Worm (Caenorhabditis elegans) whole organism, L4/young adult: ENCODE results near the gene srg-23.
"Not testable (repeated sequence)": the region's sequence is repeated elsewhere in the genome, so short reads cannot be mapped to it uniquely, and the experiment has no call there.

Experiments used
- W03F9.2 ChIP-seq: fragments of 150-350 bp; optimal IDR thresholded peaks from 2 replicates; lab custom pipeline; 2014; ENCODE audit warnings: missing biosample characterization, missing genetic modification characterization
- dao-5 ChIP-seq: sonication (generic microtip); optimal IDR thresholded peaks from 2 replicates; lab custom pipeline; 2016; ENCODE audit warnings: missing genotype, missing genetic modification characterization, moderate library complexity, missing compliant biosample characterization
- him-1 ChIP-seq: sonication (generic microtip); optimal IDR thresholded peaks from 2 replicates; lab custom pipeline; 2016; ENCODE audit warnings: missing genotype, missing genetic modification reagents, missing genetic modification characterization, missing compliant biosample characterization

Gene srg-23

DNA sequence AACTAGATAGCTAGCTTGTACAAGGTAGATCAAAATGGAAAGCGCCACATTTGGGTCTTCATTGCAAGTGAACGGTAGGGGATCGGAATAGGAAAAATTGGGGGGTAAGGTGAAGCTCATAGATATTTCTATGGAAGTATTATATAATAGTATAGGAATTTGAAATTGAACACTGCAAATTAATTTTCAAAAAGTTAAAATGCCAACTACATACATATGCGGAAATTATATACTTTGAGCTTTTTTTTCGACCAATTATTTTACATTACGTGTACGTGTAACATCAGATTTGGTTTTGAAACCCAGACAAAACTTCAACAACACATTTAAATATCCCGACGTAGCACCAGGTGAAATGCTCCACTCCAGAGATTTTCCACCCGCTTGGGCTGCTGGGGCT, at the start of gene srg-23:
Gene srg-23 (minus strand): TSS at position 101 of the 400 bp plus-strand sequence.
- TF ChIP-seq W03F9.2 (no peak), dao-5 (tag; lab: Kevin White, UChicago) (no peak), him-1 (no peak)

DNA sequence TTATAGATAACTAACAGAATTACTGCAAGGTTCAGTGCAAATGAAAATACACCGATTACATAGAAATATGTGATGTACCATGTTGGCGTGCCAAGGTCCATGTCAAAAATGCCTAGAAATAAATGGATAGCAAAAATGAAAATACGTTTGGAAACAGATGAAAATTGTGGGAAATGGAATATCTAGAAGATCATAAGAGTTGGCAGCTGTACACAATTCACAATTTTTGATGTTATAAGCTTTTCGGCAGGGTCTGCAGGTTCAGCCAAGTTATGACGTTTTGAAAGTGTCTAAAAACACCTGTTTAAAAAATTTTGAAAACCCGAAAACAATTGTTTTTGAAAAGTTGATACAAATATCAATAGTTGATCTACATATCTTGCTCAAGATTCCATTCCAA, 48.6 kb upstream of the srg-23 start, which contains the start of gene sri-43:
Gene sri-43 (minus strand): TSS at position 101 of the 400 bp plus-strand sequence.
- not testable (repeated sequence) for TF ChIP-seq dao-5 (tag; lab: Kevin White, UChicago); him-1; W03F9.2

DNA sequence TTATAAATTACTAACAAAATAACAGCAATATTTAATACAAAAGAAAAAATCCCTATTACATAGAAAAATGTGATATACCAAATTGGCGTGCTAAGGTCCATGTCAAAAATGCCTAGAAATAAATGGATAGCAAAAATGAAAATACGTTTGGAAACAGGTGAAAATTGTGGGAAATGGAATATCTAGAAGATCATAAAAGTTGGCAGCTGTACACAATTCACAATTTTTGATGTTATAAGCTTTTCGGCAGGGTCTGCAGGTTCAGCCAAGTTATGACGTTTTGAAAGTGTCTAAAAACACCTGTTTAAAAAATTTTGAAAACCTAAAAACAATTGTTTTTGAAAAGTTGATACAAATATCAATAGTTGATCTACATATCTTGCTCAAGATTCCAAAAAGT, 46.9 kb upstream of the srg-23 start, which contains the start of gene sri-42:
Gene sri-42 (minus strand): TSS at position 101 of the 400 bp plus-strand sequence.
- TF ChIP-seq W03F9.2; him-1; dao-5 (tag; lab: Kevin White, UChicago): not testable (repeated sequence)

DNA sequence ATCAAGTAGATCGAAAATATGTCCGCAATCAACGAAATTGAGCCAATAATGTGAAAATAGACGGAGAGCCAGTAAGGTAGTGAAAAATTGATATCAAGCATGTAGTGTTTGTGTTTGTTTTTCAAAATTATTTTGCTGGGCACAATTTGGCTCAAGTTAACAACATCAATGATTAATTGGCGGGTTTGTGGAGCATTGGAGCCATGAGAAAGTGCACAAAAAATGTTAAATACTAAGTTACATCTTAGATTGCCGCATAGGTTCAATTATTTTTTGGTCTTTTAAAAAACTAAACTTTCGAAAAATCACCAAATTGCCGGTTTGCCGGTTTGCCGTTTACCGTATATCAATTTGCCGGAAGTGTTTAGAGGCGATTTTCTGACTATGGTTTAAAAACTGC, 41.8 kb upstream of the srg-23 start, which contains the start of gene sri-54:
Gene sri-54 (minus strand): TSS at position 101 of the 400 bp plus-strand sequence.
- TF ChIP-seq dao-5 (tag; lab: Kevin White, UChicago) (no peak), W03F9.2 (no peak), him-1 (no peak)

DNA sequence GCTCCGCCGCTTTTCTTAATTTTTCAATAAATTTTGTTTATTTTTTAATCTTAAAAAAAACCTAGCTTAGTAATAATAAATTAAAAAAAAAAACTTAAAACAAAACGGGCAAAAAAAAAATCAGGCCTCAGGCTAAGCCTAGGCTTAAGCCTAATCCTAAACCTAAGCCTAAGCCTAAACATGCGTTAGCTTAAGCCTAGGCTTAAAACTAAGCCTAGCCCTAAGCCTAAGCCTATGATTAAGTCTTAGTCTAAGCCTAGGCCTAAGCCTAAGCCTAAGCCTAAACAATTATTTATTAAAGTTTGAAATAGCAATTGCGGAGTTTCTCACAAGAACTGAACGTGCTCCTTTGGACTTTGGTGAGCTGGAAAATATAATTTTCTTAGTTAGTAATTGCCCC, 39.3 kb upstream of the srg-23 start:
- TF ChIP-seq W03F9.2 (no peak), him-1 (no peak), dao-5 (tag; lab: Kevin White, UChicago) (no peak)

DNA sequence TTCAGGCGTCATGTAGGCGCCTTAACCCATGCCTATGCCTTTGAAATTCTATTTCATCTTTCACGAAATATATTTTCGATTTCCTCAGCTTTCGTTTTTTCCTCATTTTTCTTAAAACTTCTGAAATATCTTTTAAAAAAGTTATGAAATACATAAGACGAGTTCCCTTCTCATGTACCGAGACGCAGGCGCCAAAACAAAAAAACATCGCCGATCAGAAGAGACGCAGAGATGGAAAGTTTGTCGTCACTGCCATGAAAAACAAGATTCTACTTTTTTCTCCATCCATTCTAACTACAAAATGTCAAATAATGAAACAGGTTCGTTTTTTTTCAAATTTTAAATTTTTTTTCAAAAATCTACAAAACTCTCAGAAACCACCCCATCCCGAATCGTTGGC, 33.0 kb upstream of the srg-23 start, which contains the start of gene chil-24:
Gene chil-24 (plus strand): TSS at position 156 of the 400 bp plus-strand sequence.
- TF ChIP-seq W03F9.2 = no peak
- TF ChIP-seq dao-5 (tag; lab: Kevin White, UChicago) = no peak
- no peak for TF ChIP-seq him-1

DNA sequence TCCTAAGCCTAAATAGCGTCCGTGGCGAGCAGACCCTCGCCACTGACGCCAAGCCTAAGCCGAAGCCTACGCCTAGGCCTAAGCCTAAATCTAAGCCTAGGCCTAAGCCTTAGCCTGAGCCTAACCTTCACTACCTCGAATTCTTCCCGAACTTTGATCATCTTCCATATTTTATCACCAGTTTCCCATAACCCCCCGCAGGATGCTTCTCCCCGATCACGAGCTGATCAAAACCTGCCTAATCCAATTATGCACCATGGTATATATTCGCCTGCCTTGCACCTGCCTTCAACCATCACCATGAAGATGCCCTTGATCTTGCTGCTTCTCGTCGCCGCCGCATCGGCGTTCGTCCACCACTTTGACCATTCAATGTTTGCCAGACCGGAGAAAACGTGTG, 30.8 kb upstream of the srg-23 start, which contains the start of gene ins-31:
Gene ins-31 (plus strand): TSS at position 301 of the 400 bp plus-strand sequence.
- not testable (repeated sequence) for TF ChIP-seq dao-5 (tag; lab: Kevin White, UChicago); him-1; W03F9.2

DNA sequence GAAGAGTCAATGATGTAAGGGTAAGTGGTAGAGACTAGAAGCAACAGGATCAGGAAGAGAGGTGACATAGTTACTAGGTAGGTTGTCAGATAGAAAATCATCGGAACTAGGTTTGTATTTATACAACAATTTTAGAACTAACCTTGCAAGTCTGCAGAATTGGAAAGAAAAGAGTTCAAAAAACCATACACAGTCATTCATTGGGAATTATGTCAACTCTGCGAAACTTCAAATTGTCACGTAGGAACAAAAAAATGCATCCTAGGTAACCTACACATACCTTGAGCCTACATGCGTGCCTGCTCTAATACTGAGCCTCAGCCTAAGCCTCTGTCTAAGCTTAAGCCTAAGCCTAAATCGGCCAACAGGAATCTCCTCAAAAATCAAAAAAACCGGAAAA, 30.4 kb upstream of the srg-23 start, which contains the start of gene ins-19:
Gene ins-19 (minus strand): TSS at position 101 of the 400 bp plus-strand sequence.
- TF ChIP-seq him-1 (no peak), W03F9.2 (no peak), dao-5 (tag; lab: Kevin White, UChicago) (no peak)

DNA sequence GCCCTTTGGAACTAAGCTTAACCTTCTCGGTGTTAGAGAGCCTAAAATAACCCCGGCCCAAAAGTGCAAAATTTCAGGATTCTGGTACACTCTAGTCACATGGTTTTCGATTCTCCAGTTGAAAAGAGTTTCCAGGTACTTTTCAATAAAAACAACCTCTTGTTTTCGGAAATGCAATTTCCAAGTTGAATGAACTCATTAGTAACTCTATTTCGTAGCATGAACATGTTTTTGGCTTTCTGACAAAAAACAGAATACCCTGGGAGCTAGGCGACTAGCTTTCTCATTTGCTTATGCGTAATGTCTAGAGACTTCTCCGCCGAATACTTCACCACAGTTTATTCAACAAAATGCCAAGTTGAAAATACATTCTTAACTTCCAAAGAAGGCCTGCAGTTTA, 27.2 kb upstream of the srg-23 start, which contains the start of gene srh-71:
Gene srh-71 (plus strand): TSS at position 301 of the 400 bp plus-strand sequence.
- no peak for TF ChIP-seq W03F9.2
- TF ChIP-seq dao-5 (tag; lab: Kevin White, UChicago) = no peak
- no peak for TF ChIP-seq him-1

DNA sequence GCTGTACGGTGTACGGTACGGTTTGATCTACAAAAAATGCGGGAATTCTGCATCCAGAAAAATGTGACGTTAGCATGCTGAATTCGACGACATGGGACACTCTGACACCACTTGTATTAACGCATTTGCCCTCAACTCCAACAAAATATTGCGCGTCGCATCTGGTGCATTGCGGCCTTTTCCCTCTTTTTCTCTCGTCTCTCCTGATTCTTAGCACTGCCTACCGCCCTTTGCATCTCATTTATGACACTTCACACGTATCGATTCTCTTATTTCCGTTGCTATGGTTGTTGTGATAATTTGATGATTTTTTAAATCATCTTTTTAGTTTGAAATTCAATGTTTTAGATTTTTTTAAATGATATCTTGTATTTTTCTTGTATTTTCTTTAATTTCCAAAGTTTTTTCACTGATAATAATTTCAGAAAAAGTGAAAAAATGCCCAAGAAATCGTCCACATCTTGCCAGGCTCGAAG, 23.0 kb upstream of the srg-23 start, which contains the start of gene T10D4.6:
Gene T10D4.6 (plus strand): TSS at position 426 of the 476 bp plus-strand sequence.
- no peak for TF ChIP-seq him-1
- TF ChIP-seq dao-5 (tag; lab: Kevin White, UChicago) = no peak
- no peak for TF ChIP-seq W03F9.2

DNA sequence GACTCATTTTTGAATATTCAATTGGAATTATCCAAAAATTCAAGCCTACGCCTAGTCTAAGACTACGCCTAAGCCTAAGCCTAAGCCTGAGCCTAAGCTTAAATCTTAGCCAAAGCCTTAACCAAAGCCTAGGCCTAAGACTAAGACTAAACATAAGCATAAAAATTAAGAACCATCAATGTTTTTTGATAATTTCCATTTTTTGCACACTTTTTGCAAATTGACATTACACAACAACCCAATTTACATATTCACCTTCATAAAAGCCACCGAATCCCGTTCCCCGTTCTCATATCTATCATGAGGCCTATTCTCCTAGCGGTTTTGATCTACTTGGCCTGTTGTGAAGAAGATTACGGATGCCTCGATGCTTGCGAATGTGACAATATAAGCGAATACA, 21.5 kb upstream of the srg-23 start, which contains the start of gene T10D4.7:
Gene T10D4.7 (plus strand): TSS at position 301 of the 400 bp plus-strand sequence.
- TF ChIP-seq him-1 (no peak), W03F9.2 (no peak), dao-5 (tag; lab: Kevin White, UChicago) (no peak)

DNA sequence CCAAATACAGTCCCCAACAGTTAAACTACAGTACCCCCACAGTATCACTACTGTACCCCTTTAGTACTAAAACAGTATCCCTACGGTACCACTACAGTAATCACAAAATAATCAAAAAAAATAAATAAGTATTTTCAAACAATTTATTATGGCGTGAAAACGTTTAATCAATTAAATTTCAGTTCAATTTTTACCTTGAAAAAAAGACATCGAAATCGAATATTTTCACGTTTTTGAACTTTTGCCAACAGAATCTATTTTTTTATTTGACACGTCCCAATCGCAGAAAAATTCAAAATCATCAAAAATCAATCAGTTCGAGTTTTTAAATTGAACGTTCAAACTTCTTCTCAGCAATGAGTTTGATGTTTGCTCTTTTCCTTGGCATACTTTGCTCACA, 18.0 kb upstream of the srg-23 start, which contains the start of gene clec-123:
Gene clec-123 (plus strand): TSS at position 301 of the 400 bp plus-strand sequence.
- no peak for TF ChIP-seq W03F9.2
- no peak for TF ChIP-seq him-1
- TF ChIP-seq dao-5 (tag; lab: Kevin White, UChicago) = no peak

DNA sequence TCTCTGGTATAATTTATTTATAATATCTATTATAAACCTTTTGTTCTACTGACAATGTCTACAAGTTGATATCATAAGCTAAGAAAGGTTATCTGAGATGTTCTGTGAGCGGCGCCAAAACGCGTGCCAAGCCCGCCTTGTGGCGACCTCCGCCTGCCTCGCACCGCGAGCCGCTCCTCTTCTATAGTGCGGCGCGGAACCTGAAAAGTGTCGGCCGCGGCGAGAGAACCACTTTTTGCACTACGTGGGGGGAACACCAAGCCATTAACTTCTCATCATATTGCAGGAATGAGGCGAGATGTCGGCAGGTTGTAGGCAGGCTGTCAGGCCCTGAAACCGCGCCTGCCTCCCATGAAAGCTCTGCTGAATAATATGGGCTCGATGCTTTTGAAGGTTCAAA, 17.3 kb upstream of the srg-23 start:
- TF ChIP-seq dao-5 (tag; lab: Kevin White, UChicago) (no peak), him-1 (no peak), W03F9.2 (no peak)

DNA sequence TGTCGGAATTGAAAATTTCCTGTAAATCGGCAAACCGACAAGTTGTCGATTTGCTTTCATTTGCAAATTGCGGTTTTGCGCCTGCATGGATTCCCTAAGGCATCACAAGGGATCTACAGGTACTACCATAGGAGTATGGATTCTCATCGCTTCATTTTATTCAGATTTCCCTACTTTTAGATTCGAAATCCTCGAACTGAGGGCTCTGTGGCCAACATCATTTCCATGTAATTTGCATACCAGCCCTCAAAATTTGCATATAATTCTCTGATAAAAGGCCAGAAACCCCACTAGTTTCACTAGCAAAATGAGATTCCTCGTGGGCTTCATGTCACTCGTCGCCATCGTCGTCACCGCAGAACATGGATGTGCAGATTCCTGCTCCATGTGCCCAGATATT, 16.4 kb upstream of the srg-23 start, which contains the start of gene Y25C1A.2:
Gene Y25C1A.2 (plus strand): TSS at position 301 of the 400 bp plus-strand sequence.
- TF ChIP-seq W03F9.2 (no peak), him-1 (no peak), dao-5 (tag; lab: Kevin White, UChicago) (no peak)

DNA sequence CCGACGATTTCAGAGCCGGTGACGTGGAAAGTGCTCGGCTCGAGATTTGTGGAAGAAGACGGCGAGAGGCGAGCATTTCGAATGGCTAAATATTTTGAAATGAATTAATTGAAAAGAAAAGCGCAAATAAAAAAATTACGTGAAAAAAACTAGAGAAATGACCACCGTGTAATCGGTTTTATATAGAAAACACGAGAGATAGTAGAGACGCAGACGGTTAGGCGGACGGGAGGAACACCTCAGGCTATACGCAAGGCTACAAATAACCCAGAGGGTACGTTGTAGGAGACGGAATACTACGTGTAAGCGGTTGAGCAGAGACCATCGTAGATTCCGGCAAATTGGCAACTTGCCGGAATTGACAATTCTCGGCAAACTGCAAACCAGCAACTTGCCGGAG, 15.2 kb upstream of the srg-23 start, which contains the start of gene Y25C1A.13:
Gene Y25C1A.13 (minus strand): TSS at position 101 of the 400 bp plus-strand sequence.
- TF ChIP-seq dao-5 (tag; lab: Kevin White, UChicago) (no peak), W03F9.2 (no peak), him-1 (no peak)
